Fruit fly (Drosophila melanogaster): ENCODE measurements around the gene REPTOR.

REPTOR gene

DNA sequence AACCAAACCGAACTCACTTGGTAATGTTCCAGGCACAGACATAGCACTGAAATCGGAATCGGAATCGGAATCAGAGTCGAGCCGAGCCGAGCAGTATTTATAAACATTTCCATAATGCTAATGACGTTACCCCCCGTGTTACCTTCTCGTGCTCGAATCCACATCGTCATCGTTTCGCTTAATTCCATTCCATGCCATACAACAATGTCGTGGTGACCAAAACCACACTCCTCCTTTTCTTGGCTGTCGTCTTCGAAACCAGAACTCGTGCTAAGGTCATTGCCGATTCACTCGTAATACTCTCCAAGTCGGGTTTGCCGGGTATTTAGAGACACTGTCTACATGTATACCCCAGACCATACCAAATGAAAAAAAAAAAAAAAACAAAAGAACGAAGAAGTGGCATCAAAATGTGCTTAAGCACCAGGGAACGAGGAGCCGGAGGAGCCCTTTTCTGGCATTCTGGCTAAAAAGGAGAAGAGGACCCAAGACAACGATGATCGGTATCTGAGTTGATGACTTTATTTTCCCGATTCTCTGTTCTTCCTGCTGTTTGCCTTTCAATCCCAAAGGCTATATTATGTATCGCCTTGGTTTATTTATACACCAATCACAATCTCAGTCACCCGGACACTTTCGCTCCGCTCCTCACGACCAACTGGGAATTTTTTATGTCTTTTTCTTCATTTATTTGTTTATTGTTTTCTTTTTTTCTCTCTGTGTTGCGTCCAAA lies 20.9 kb upstream of the REPTOR start (continued):
- TF ChIP-seq abd-A (tag; optimal IDR thresholded peaks at IDR 0.05) (peak; percentile 42), CG3838 (GFP tag; optimal IDR thresholded peaks at IDR 0.05) (no peak), al (GFP tag; IDR thresholded peaks at IDR 0.05) (no peak), Sox102F (GFP tag; optimal IDR thresholded peaks at IDR 0.05) (no peak), lbe (GFP tag; optimal IDR thresholded peaks at IDR 0.05) (peak; percentile 62), Deaf1 (tag; optimal IDR thresholded peaks at IDR 0.05) (peak; percentile 77), nom (GFP tag; optimal IDR thresholded peaks at IDR 0.05) (peak; percentile 80), chinmo (GFP tag; IDR thresholded peaks at IDR 0.05; ENCODE audit: partially characterized antibody) (peak; percentile 67; the same call in 2 of the 4 replicates), CG2712 (tag; optimal IDR thresholded peaks at IDR 0.05) (peak; percentile 11), Vsx1 (GFP tag; optimal IDR thresholded peaks at IDR 0.05) (no peak), sens (GFP tag) (peak; percentile 83), Ptx1 (GFP tag; IDR thresholded peaks at IDR 0.05) (no peak), zf30C (GFP tag; optimal IDR thresholded peaks at IDR 0.05) (peak; percentile 45), vvl (GFP tag; IDR thresholded peaks at IDR 0.05) (peak; percentile 93), CG32767 (GFP tag; IDR thresholded peaks at IDR 0.05) (no peak)

DNA sequence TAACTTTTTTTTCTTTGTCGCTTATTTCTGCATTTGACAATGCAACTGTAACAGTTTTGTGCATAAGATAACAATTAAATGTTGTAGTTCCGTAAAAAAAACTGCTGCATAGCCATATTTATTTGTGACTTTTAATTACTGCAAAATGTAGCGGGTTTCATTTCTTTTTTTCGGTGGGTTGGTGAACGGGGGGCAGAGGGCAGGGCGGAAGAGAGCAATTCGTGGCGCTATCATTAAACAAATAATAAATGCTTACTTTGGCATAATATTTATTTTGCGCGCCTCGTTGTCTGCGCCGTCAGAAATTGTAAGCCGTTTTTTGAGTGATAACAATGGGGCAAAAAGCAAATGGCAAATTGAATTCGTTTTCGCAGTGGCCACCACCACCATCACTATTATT lies 18.4 kb upstream of the REPTOR start:
- TF ChIP-seq CG16863 (GFP tag; optimal IDR thresholded peaks at IDR 0.05) (no peak), CG14014 (GFP tag; IDR thresholded peaks at IDR 0.05) (0 out of 2 replicates have a peak, but pooled peaks have one; percentile 24)

DNA sequence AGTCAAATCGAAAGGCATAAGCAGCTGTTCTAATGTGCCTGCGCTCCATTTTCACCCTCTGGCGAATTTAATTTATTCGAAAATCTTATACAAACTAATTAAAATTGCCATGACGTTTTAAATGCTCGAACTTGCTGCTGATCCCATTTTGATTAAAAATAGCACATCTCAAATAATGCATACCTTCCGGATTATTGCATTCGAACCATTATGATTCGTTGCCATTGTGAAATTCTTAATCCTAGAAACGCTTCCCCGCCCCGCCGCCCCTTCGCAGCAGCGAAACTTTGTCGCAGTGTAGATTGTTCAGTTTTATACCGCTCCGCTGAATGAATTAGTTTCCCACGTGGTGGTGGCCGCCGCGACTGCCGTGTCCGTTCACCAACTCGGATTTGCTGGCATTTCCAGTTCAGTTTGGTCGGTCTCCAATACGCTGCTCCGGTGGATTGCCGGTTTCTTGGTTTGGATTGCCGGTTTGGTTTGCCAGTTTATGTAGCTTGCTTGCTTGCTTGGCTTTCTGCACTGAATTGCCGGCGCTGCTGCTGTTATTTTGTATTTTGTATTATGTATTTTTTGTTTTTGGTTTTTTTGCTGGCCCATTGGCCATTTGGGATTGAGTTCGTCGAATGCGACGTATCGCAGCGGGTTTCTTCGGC lies 16.0 kb upstream of the REPTOR start:
- TF ChIP-seq CG11398 (GFP tag; optimal IDR thresholded peaks at IDR 0.05) (no peak), CG4404 (GFP tag; IDR thresholded peaks at IDR 0.05) (no peak), en (GFP tag; optimal IDR thresholded peaks at IDR 0.05) (no peak), BtbVII (GFP tag; optimal IDR thresholded peaks at IDR 0.05) (no peak), CG18764 (GFP tag; optimal IDR thresholded peaks at IDR 0.05) (no peak), CG7271 (tag; optimal IDR thresholded peaks at IDR 0.05) (no peak), jing (GFP tag; optimal IDR thresholded peaks at IDR 0.05) (no peak), nerfin-1 (tag; optimal IDR thresholded peaks at IDR 0.05) (no peak), CG8478 (optimal IDR thresholded peaks at IDR 0.05) (no peak), kni (GFP tag; optimal IDR thresholded peaks at IDR 0.05) (no peak), slou (GFP tag; optimal IDR thresholded peaks at IDR 0.05) (no peak), CG3065 (GFP tag; optimal IDR thresholded peaks at IDR 0.05) (no peak), pan (optimal IDR thresholded peaks at IDR 0.05) (no peak), pan (GFP tag; optimal IDR thresholded peaks at IDR 0.05 in 1 of 2, IDR thresholded peaks at IDR 0.05 in 1 of 2) (no peak), bbx (GFP tag; IDR thresholded peaks at IDR 0.05; ENCODE audit: partially characterized antibody) (no peak), CG7357 (GFP tag; IDR thresholded peaks at IDR 0.05) (0 out of 3 replicates have a peak, but pooled peaks have one; percentile 35), HmgZ (tag; optimal IDR thresholded peaks at IDR 0.05) (no peak), sna (GFP tag; IDR thresholded peaks at IDR 0.05; ENCODE audit: partially characterized antibody) (no peak), Aef1 (GFP tag; IDR thresholded peaks at IDR 0.05) (no peak), CG10321 (GFP tag; IDR thresholded peaks at IDR 0.05) (no peak), Taf1 (GFP tag; IDR thresholded peaks at IDR 0.05) (no peak), Sox102F (GFP tag; optimal IDR thresholded peaks at IDR 0.05) (peak; percentile 56), CG4730 (GFP tag; IDR thresholded peaks at IDR 0.05) (no peak), CG14965 (GFP tag; optimal IDR thresholded peaks at IDR 0.05; ENCODE audit: borderline replicate concordance) (no peak), pum (GFP tag; optimal IDR thresholded peaks at IDR 0.05) (no peak), CG14050 (GFP tag; IDR thresholded peaks at IDR 0.05) (no peak), CG11696 (GFP tag; IDR thresholded peaks at IDR 0.05) (no peak), crp (GFP tag; optimal IDR thresholded peaks at IDR 0.05) (no peak), ro (GFP tag; IDR thresholded peaks at IDR 0.05) (no peak), Max (GFP tag; optimal IDR thresholded peaks at IDR 0.05) (no peak), CG12219 (GFP tag; optimal IDR thresholded peaks at IDR 0.05) (no peak)
